Fruit fly (Drosophila melanogaster): ENCODE results near the gene Mur89F.

DNA sequence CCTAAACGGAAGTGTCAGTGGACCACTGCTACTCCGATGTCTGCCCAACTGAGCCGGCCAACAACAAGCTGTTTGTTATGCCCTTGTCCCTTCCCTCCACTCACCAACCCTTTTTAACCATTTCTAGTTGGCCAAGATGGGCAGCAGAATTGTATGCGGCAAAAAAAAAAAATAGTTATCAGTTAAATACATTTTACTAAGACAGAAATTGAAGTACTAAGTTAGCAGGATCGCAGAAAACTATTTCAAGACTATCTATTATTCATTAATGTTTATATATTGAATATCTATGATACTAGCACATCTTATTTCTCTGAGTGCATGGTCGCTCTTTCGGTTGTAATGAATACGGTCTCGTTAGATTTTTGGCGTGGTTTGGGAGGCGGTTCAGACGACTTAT is 9.9 kb downstream of the Mur89F start:
- no peak for TF ChIP-seq bab1 (GFP tag; optimal IDR thresholded peaks at IDR 0.05)
- TF ChIP-seq CG7045 (GFP tag; optimal IDR thresholded peaks at IDR 0.05) = no peak
- no peak for TF ChIP-seq CG5204 (GFP tag; optimal IDR thresholded peaks at IDR 0.05)
- TF ChIP-seq kay (GFP tag; ENCODE audit: borderline replicate concordance) = no peak
- TF ChIP-seq CG11617 (GFP tag; optimal IDR thresholded peaks at IDR 0.05) = no peak
- no peak for TF ChIP-seq tj (GFP tag; optimal IDR thresholded peaks at IDR 0.05)
- TF ChIP-seq Hr96 (GFP tag; optimal IDR thresholded peaks at IDR 0.05) = no peak
- no peak for TF ChIP-seq CG1620 (GFP tag; optimal IDR thresholded peaks at IDR 0.05)
- no peak for TF ChIP-seq Clk (GFP tag; optimal IDR thresholded peaks at IDR 0.05)
- no peak for TF ChIP-seq cic (GFP tag; optimal IDR thresholded peaks at IDR 0.05)
- no peak for TF ChIP-seq CG33017 (tag; optimal IDR thresholded peaks at IDR 0.05)
- no peak for TF ChIP-seq CG14711 (tag; optimal IDR thresholded peaks at IDR 0.05)
- no peak for TF ChIP-seq Mnt (GFP tag; optimal IDR thresholded peaks at IDR 0.05)
